Worm (Caenorhabditis elegans) whole organism, L4 larva: ENCODE results near the gene srx-97.

ENCODE experiments used
- F26F4.8 ChIP-seq: fragments of 200-800 bp; sonication (Bioruptor generic); conservative IDR thresholded peaks from 2 replicates; pipeline ENCODE4 v1.3.6; 2022; ENCODE audit warnings: missing genetic modification characterization, missing compliant biosample characterization
- T26A8.4 ChIP-seq: fragments of 200-800 bp; sonication (Bioruptor generic); IDR thresholded peaks from 2 replicates; pipeline ENCODE4 v1.3.6; 2022; ENCODE audit warnings: missing genetic modification characterization, missing compliant biosample characterization
- Y48G9A.11 ChIP-seq: fragments of 200-800 bp; sonication (Bioruptor generic); IDR thresholded peaks from 2 replicates; pipeline ENCODE4 v1.3.6; 2022; ENCODE audit warnings: missing genetic modification reagents, missing genetic modification characterization, missing compliant biosample characterization
- aha-1 ChIP-seq: fragments of 150-350 bp; peaks from one replicate; lab custom pipeline; 2014; ENCODE audit warnings: missing biosample characterization, missing genetic modification characterization
- arid-1 ChIP-seq: fragments of 200-800 bp; sonication (Bioruptor generic); conservative IDR thresholded peaks from 2 replicates; pipeline ENCODE4 v1.3.6; 2022; ENCODE audit warnings: missing genetic modification reagents, missing genetic modification characterization, missing compliant biosample characterization
- attf-4 ChIP-seq: sonication (generic microtip); optimal IDR thresholded peaks from 3 replicates; lab custom pipeline; 2017; ENCODE audit warnings: missing biosample characterization, missing genetic modification characterization
- ceh-20 ChIP-seq: fragments of 200-800 bp; sonication (Bioruptor generic); IDR thresholded peaks from 2 replicates; pipeline ENCODE4 v1.3.6; 2022; ENCODE audit warnings: missing genetic modification reagents, missing genetic modification characterization, missing compliant biosample characterization
- ceh-28 ChIP-seq: fragments of 150-350 bp; optimal IDR thresholded peaks from 2 replicates; lab custom pipeline; 2014; ENCODE audit warnings: missing biosample characterization, missing genetic modification reagents, missing genetic modification characterization
- ceh-62 ChIP-seq: sonication (generic microtip); optimal IDR thresholded peaks from 2 replicates; lab custom pipeline; 2017; ENCODE audit warnings: missing biosample characterization, missing genetic modification characterization
- ces-1 ChIP-seq: fragments of 150-350 bp; sonication (generic microtip); optimal IDR thresholded peaks from 4 replicates; lab custom pipeline; 2014; ENCODE audit warnings: missing biosample characterization, missing genetic modification reagents, missing genetic modification characterization
- ctbp-1 ChIP-seq: fragments of 200-800 bp; sonication (Bioruptor generic); IDR thresholded peaks from 2 replicates; pipeline ENCODE4 v1.3.6; 2022; ENCODE audit warnings: missing genetic modification reagents, missing genetic modification characterization, missing compliant biosample characterization
- daf-12 ChIP-seq: fragments of 150-350 bp; optimal IDR thresholded peaks from 2 replicates; lab custom pipeline; 2014; ENCODE audit warnings: missing biosample characterization, missing genetic modification reagents, missing genetic modification characterization
- daf-8 ChIP-seq: fragments of 200-800 bp; sonication (Bioruptor generic); IDR thresholded peaks from 2 replicates; pipeline ENCODE4 v1.3.6; 2022; ENCODE audit warnings: missing genetic modification characterization, missing compliant biosample characterization
- dpl-1 ChIP-seq: fragments of 150-350 bp; optimal IDR thresholded peaks from 2 replicates; lab custom pipeline; 2014; ENCODE audit warnings: missing biosample characterization, missing genetic modification reagents, missing genetic modification characterization
- egl-27 ChIP-seq: sonication (generic microtip); optimal IDR thresholded peaks from 3 replicates; lab custom pipeline; 2017; ENCODE audit warnings: missing biosample characterization, missing genetic modification reagents, missing genetic modification characterization
- egl-43 ChIP-seq: fragments of 200-800 bp; sonication (Bioruptor generic); IDR thresholded peaks from 2 replicates; pipeline ENCODE4 v1.3.6; 2022; ENCODE audit warnings: missing genetic modification reagents, missing genetic modification characterization, missing compliant biosample characterization
- gei-8 ChIP-seq: fragments of 200-800 bp; sonication (Bioruptor generic); optimal IDR thresholded peaks from 2 replicates; lab custom pipeline; 2018; ENCODE audit warnings: mild to moderate bottlenecking, missing genetic modification characterization, missing compliant biosample characterization
- hlh-11 ChIP-seq: fragments of 200-800 bp; sonication (Bioruptor generic); optimal IDR thresholded peaks from 2 replicates; lab custom pipeline; 2018; ENCODE audit warnings: mild to moderate bottlenecking, missing genetic modification characterization, missing compliant biosample characterization
- hmg-1.1 ChIP-seq: fragments of 200-800 bp; sonication (Bioruptor generic); IDR thresholded peaks from 2 replicates; pipeline ENCODE4 v1.3.6; 2022; ENCODE audit warnings: missing genetic modification reagents, missing genetic modification characterization, missing compliant biosample characterization
- lin-1 ChIP-seq: fragments of 200-800 bp; sonication (Bioruptor generic); IDR thresholded peaks from 2 replicates; pipeline ENCODE4 v1.3.6; 2022; ENCODE audit warnings: missing genetic modification reagents, missing genetic modification characterization, missing compliant biosample characterization
- lin-29 ChIP-seq: fragments of 200-800 bp; sonication (Bioruptor generic); IDR thresholded peaks from 2 replicates; pipeline ENCODE4 v1.3.6; 2022; ENCODE audit warnings: missing genetic modification reagents, missing genetic modification characterization, missing compliant biosample characterization
- lin-39 ChIP-seq: fragments of 150-350 bp; optimal IDR thresholded peaks from 2 replicates; lab custom pipeline; 2014; ENCODE audit warnings: missing biosample characterization, missing genetic modification reagents, missing genetic modification characterization
- madf-5 ChIP-seq, 2 experiments: fragments of 200-800 bp; sonication (Bioruptor generic); IDR thresholded peaks; 2 replicates each; pipeline ENCODE4 v1.3.6; 2022; ENCODE audit warnings: missing compliant biosample characterization in 2 of 2, missing genetic modification characterization in 2 of 2
- mep-1 ChIP-seq: fragments of 150-350 bp; sonication (generic microtip); optimal IDR thresholded peaks from 3 replicates; lab custom pipeline; 2014; ENCODE audit warnings: missing biosample characterization, missing genetic modification characterization
- nhr-25 ChIP-seq: sonication (generic microtip); optimal IDR thresholded peaks from 2 replicates; lab custom pipeline; 2017; ENCODE audit warnings: missing genetic modification characterization, mild to moderate bottlenecking, missing compliant biosample characterization, antibody characterized with exemption, moderate library complexity, borderline replicate concordance; ENCODE audit not compliant: insufficient read depth
- nhr-42 ChIP-seq: fragments of 200-800 bp; sonication (Bioruptor generic); IDR thresholded peaks from 2 replicates; pipeline ENCODE4 v1.3.6; 2022; ENCODE audit warnings: missing genetic modification characterization, missing compliant biosample characterization
- nhr-6 ChIP-seq: fragments of 150-350 bp; optimal IDR thresholded peaks from 2 replicates; lab custom pipeline; 2014; ENCODE audit warnings: missing biosample characterization, missing genetic modification characterization
- rbr-2 ChIP-seq: sonication (generic microtip); optimal IDR thresholded peaks from 2 replicates; lab custom pipeline; 2016; ENCODE audit warnings: missing genotype, missing genetic modification characterization, missing compliant biosample characterization
- set-16 ChIP-seq: fragments of 200-800 bp; sonication (Bioruptor generic); IDR thresholded peaks from 2 replicates; pipeline ENCODE4 v1.3.6; 2022; ENCODE audit warnings: missing genetic modification reagents, missing genetic modification characterization, missing compliant biosample characterization
- spr-1 ChIP-seq: sonication (generic microtip); optimal IDR thresholded peaks from 2 replicates; lab custom pipeline; 2016; ENCODE audit warnings: mild to moderate bottlenecking, missing genetic modification characterization, missing compliant biosample characterization
- spr-3 ChIP-seq: fragments of 200-800 bp; sonication (Bioruptor generic); optimal IDR thresholded peaks from 2 replicates; lab custom pipeline; 2018; ENCODE audit warnings: mild to moderate bottlenecking, missing genetic modification characterization, missing compliant biosample characterization
- unc-62 ChIP-seq, 3 experiments: fragments of 150-350 bp in 1 of 3; sonication (generic microtip); optimal IDR thresholded peaks in 2 of 3; peaks in 1 of 3; 1 replicate in 1 of 3; 2 replicates in 2 of 3; lab custom pipeline; 2014 to 2017; ENCODE audit warnings: missing biosample characterization in 3 of 3, missing genetic modification characterization in 3 of 3, missing genetic modification reagents in 3 of 3, missing genotype in 1 of 3
- zfp-2 ChIP-seq: sonication (generic microtip); optimal IDR thresholded peaks from 2 replicates; lab custom pipeline; 2016; ENCODE audit warnings: mild to moderate bottlenecking, missing genetic modification characterization, missing compliant biosample characterization
- zip-11 ChIP-seq: fragments of 200-800 bp; sonication (Bioruptor generic); IDR thresholded peaks from 2 replicates; pipeline ENCODE4 v1.3.6; 2022; ENCODE audit warnings: missing genetic modification characterization, missing compliant biosample characterization
- ztf-7 ChIP-seq: fragments of 150-350 bp; optimal IDR thresholded peaks from 2 replicates; lab custom pipeline; 2014; ENCODE audit warnings: missing biosample characterization, missing genetic modification characterization

Gene srx-97

ce11 chrII:3678978-3679377 is 9.8 kb upstream of the srx-97 start:
- TF ChIP-seq egl-27: no peak
- TF ChIP-seq aha-1 (tag; lab: Kevin White, UChicago): no peak
- TF ChIP-seq unc-62 (GFP tag; optimal IDR thresholded peaks at IDR 0.05 in 1 of 2; lab: Kevin White, UChicago): peak in 1 of 2 experiments; percentile 92
- TF ChIP-seq unc-62 (tag; optimal IDR thresholded peaks at IDR 0.05; lab: Kevin White, UChicago): no peak

DNA sequence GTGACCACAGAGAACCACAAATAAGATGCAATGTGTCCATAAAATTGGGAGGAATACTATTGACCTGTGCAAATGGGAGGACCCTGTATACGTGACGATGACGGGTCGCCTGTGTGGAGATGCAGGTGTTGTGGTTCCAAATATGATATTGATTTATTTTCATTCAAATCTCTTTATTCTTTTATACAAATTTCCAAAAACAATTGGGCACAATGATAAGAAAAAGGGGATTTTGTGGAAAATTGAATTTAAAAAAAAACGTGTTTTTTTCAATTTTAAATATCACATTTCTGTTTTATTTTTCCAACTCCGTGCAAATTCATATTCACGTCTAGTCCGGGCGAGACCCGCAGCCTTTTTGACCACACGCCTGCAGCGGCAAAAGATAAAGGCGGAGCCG is 6.0 kb upstream of the srx-97 start, which contains the start of gene F19B10.2:
TSS of gene F19B10.2 (plus strand) at position 301 of the 400 bp plus-strand sequence.
- no peak for TF ChIP-seq spr-3
- TF ChIP-seq lin-39 (tag; lab: Kevin White, UChicago): no peak
- TF ChIP-seq arid-1 (GFP tag; lab: Robert Waterston, UW): no peak
- no peak for TF ChIP-seq egl-43 (GFP tag; lab: Robert Waterston, UW)
- TF ChIP-seq lin-29: no peak
- TF ChIP-seq T26A8.4 (GFP tag; lab: Robert Waterston, UW): no peak

ce11 chrII:3673493-3673892 is 4.3 kb upstream of the srx-97 start, which contains the start of gene sea-1:
sea-1 (minus strand) TSS chrII:3673593.
- TF ChIP-seq daf-12 (tag; lab: Kevin White, UChicago): no peak
- TF ChIP-seq hlh-11 (tag; lab: Kevin White, UChicago): no peak
- no peak for TF ChIP-seq set-16 (GFP tag; lab: Robert Waterston, UW)
- no peak for TF ChIP-seq Y48G9A.11 (GFP tag; lab: Robert Waterston, UW)
- no peak for TF ChIP-seq ceh-28 (tag; lab: Kevin White, UChicago)
- TF ChIP-seq egl-43 (GFP tag; lab: Robert Waterston, UW): no peak
- no peak for TF ChIP-seq ctbp-1
- no peak for TF ChIP-seq zip-11 (GFP tag; lab: Robert Waterston, UW)
- TF ChIP-seq mep-1 (tag; lab: Kevin White, UChicago): no peak
- TF ChIP-seq lin-1 (GFP tag; lab: Robert Waterston, UW): no peak
- TF ChIP-seq gei-8 (GFP tag; lab: Kevin White, UChicago): no peak
- no peak for TF ChIP-seq nhr-42 (GFP tag; lab: Robert Waterston, UW)
- no peak for TF ChIP-seq ceh-62 (tag; lab: Kevin White, UChicago)

- TF ChIP-seq nhr-25 (tag; lab: Kevin White, UChicago): no peak
- TF ChIP-seq egl-27: no peak
- no peak for TF ChIP-seq ztf-7 (tag; lab: Kevin White, UChicago)
- TF ChIP-seq T26A8.4 (GFP tag; lab: Robert Waterston, UW): no peak
- TF ChIP-seq ceh-28 (tag; lab: Kevin White, UChicago): no peak
- no peak for TF ChIP-seq madf-5 (GFP tag; IDR thresholded peaks at IDR 0.05; lab: Robert Waterston, UW)
- TF ChIP-seq hmg-1.1 (GFP tag; lab: Robert Waterston, UW): no peak
- TF ChIP-seq ces-1 (GFP tag; lab: Kevin White, UChicago): no peak
- no peak for TF ChIP-seq F26F4.8 (GFP tag; lab: Robert Waterston, UW)
- TF ChIP-seq attf-4: no peak
- TF ChIP-seq daf-8 (GFP tag; lab: Robert Waterston, UW): no peak
- TF ChIP-seq rbr-2 (tag; lab: Kevin White, UChicago): no peak
- no peak for TF ChIP-seq dpl-1 (GFP tag; lab: Kevin White, UChicago)
- no peak for TF ChIP-seq spr-1 (tag; lab: Kevin White, UChicago)
- TF ChIP-seq, all 104 proteins: peak for 0
Measured at ce11 chrII:3670956-3671355, 1.7 kb upstream of the srx-97 start, which contains the start of gene srx-98. srx-98 (minus strand) TSS chrII:3671056.

DNA sequence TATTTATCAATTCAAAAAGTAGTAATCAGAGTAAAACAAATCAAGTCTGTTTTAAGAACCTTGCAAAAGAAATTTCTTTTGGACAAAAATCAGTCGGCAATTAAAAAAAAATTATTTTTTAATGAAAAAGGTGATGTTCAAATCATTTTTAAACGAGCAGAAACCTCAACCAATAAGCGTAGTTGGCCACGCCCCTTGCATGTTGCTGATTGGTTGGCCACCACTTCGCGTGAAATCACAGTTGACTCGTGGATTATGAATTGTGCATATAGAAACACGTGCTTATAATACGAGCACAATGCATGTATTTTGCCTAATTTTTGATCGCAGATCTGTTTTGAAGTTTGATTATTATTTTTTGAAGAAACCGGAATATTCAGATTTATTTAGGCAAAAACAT is 4.0 kb downstream of the srx-97 start:
- TF ChIP-seq arid-1 (GFP tag; lab: Robert Waterston, UW): no peak
- TF ChIP-seq nhr-6 (tag; lab: Kevin White, UChicago): no peak
- no peak for TF ChIP-seq zfp-2 (tag; lab: Kevin White, UChicago)
- TF ChIP-seq ceh-20 (GFP tag; lab: Robert Waterston, UW): no peak
